Worm (Caenorhabditis elegans) whole organism, midembryonic: ENCODE results near the gene C38D4.10.

Experiments
- T22C8.4 ChIP-seq: fragments of 200-800 bp; sonication (Bioruptor generic); IDR thresholded peaks from 2 replicates; pipeline ENCODE4 v1.3.6; 2022; ENCODE audit warnings: missing genetic modification characterization, missing compliant biosample characterization
- cog-1 ChIP-seq: sonication (generic microtip); optimal IDR thresholded peaks from 2 replicates; lab custom pipeline; 2016; ENCODE audit warnings: missing genetic modification characterization, missing compliant biosample characterization
- flt-1 ChIP-seq: fragments of 200-800 bp; sonication (Bioruptor generic); IDR thresholded peaks from 2 replicates; pipeline ENCODE4 v1.3.6; 2022; ENCODE audit warnings: missing genetic modification characterization, missing compliant biosample characterization
- klf-2 ChIP-seq: fragments of 200-800 bp; sonication (Bioruptor generic); conservative IDR thresholded peaks from 2 replicates; pipeline ENCODE4 v1.3.6; 2022; ENCODE audit warnings: missing genetic modification reagents, missing genetic modification characterization, missing compliant biosample characterization
- med-1 ChIP-seq: sonication (generic microtip); optimal IDR thresholded peaks from 2 replicates; lab custom pipeline; 2017; ENCODE audit warnings: missing genetic modification characterization, mild to moderate bottlenecking, missing compliant biosample characterization, antibody characterized with exemption, missing genetic modification reagents; ENCODE audit not compliant: insufficient read depth
- ref-1 ChIP-seq: fragments of 200-800 bp; sonication (Bioruptor generic); conservative IDR thresholded peaks from 2 replicates; pipeline ENCODE4 v1.3.6; 2022; ENCODE audit warnings: missing genetic modification reagents, missing genetic modification characterization, missing compliant biosample characterization
- tab-1 ChIP-seq: fragments of 200-800 bp; sonication (Bioruptor generic); IDR thresholded peaks from 2 replicates; pipeline ENCODE4 v1.3.6; 2022; ENCODE audit warnings: missing genetic modification characterization, missing compliant biosample characterization
- ztf-23 ChIP-seq: fragments of 200-800 bp; sonication (Bioruptor generic); IDR thresholded peaks from 2 replicates; pipeline ENCODE4 v1.3.6; 2022; ENCODE audit warnings: missing genetic modification reagents, missing genetic modification characterization, missing compliant biosample characterization
- ztf-29 ChIP-seq: fragments of 200-800 bp; sonication (Bioruptor generic); IDR thresholded peaks from 2 replicates; pipeline ENCODE4 v1.3.6; 2022; ENCODE audit warnings: missing genetic modification reagents, missing genetic modification characterization, missing compliant biosample characterization

DNA sequence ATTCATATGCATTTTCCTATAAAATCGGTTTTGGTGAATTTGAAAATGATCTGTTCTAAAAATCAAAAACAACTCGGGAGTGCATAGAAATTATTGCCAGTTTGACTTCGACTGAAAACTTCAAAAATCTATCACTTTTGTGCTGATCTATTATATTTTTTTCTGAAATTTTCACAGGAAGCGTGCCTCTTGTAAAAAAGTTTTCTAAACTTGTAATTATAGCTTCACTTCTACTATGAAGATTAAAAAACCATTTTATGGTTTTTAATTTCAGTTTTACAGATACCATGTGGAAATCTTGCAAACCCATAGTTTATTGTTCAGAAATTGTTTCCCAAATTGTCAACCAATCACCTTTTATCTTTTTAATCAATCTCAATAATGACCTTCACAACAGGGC, 48.3 kb upstream of the C38D4.10 start, which contains the start of gene F17C8.9:
- TF ChIP-seq med-1 (GFP tag; lab: Kevin White, UChicago) (no peak), T22C8.4 (GFP tag; lab: Robert Waterston, UW) (no peak), flt-1 (GFP tag; lab: Robert Waterston, UW) (no peak), cog-1 (tag; lab: Kevin White, UChicago) (no peak), ztf-23 (GFP tag; lab: Robert Waterston, UW) (no peak), tab-1 (GFP tag; lab: Robert Waterston, UW) (no peak), ref-1 (GFP tag; lab: Robert Waterston, UW) (no peak), klf-2 (GFP tag; lab: Robert Waterston, UW) (no peak), ztf-29 (GFP tag; lab: Robert Waterston, UW) (no peak)
